Fruit fly (Drosophila melanogaster): ENCODE data around the gene Glut4EF.

dm6 chr3R:10042664-10043372 lies 168.3 kb downstream of the Glut4EF start, which contains the start of the genes Mical and CG3909:
- TF ChIP-seq Eip78C (GFP tag) (peak; percentile 82), Ets96B (tag; optimal IDR thresholded peaks at IDR 0.05) (peak; percentile 82), topi (GFP tag; optimal IDR thresholded peaks at IDR 0.05) (peak; percentile 60), CG3919 (GFP tag; optimal IDR thresholded peaks at IDR 0.05) (peak; percentile 76), lz (GFP tag; optimal IDR thresholded peaks at IDR 0.05) (peak; percentile 66), CG15336 (GFP tag; IDR thresholded peaks at IDR 0.05) (peak; percentile 78)

Measured in whole organism, prepupa.